Fruit fly (Drosophila melanogaster): Measurements from ENCODE around the gene CG7857.

Gene CG7857

DNA sequence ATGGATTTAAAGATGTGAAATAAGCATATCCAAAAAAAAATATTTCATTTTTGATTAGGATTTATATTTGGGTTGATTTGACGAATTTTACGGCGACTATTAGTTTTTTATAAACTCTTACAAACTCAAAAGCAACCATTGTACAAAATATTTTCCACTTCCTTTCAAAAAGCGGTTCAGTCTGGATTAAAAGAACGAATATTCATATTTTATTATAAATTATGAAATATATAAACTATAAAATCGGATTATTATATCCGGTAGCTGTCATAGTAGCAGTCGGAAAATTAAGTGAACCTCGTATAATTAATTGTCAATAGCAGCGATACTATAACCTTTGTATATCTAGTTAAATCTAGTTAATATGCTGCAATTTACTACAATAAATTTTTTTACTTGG is 9.2 kb downstream of the CG7857 start, which contains the start of gene CG12355:
TSS of gene CG12355 (minus strand) at position 101 of the 400 bp plus-strand sequence.
- TF ChIP-seq CG7372 (GFP tag; IDR thresholded peaks at IDR 0.05) (no peak), schlank (tag; optimal IDR thresholded peaks at IDR 0.05) (no peak), CG17802 (tag; optimal IDR thresholded peaks at IDR 0.05) (no peak), psq (GFP tag; optimal IDR thresholded peaks at IDR 0.05) (no peak), YL-1 (GFP tag; optimal IDR thresholded peaks at IDR 0.05) (no peak), oc (tag; optimal IDR thresholded peaks at IDR 0.05) (no peak)

DNA sequence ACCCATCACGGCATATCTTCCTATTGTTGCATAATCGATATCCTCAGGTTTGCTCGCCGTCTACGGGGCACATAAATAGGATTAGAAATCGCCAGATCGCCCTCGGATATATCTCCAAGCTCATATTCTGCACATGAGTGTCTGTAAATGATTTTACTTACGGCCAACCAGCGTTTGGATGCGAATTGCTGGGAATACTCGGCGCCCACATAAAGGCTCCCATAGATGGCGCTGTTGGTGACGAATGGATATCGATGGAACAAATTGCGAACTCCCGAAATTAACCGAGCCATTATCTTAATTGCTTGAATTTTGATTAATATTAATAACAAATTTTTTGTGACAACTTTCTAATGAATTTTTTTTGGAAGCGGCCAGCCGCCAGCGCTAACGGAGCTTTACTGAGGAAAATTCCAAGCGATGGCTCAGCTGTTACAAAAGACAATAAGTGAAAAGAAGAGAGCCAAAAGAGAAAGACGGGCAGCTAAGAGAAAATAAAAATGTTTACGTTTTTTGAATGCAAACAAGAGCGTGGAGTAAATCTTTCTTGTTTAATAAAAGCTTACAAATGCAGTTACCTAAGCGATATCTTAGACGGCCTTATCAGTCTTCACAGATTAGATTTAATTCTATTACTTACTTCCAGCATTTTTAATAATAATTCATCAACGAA is 10.0 kb downstream of the CG7857 start:
- peak; percentile 56 to 65 for TF ChIP-seq Trl (optimal IDR thresholded peaks at IDR 0.05)
- TF ChIP-seq Trl (GFP tag; optimal IDR thresholded peaks at IDR 0.05) = no peak
- peak; percentile 86 for TF ChIP-seq CG3163 (GFP tag; optimal IDR thresholded peaks at IDR 0.05)
- TF ChIP-seq Asciz (GFP tag; optimal IDR thresholded peaks at IDR 0.05) = peak; percentile 51
- TF ChIP-seq CG2678 (tag; optimal IDR thresholded peaks at IDR 0.05) = peak; percentile 20
- peak; percentile 49 for TF ChIP-seq sd (tag; optimal IDR thresholded peaks at IDR 0.05)
- no peak for TF ChIP-seq Jarid2 (GFP tag; optimal IDR thresholded peaks at IDR 0.05)
- peak; percentile 21 for TF ChIP-seq exex (tag; optimal IDR thresholded peaks at IDR 0.05)
- no peak for TF ChIP-seq HmgD (GFP tag; optimal IDR thresholded peaks at IDR 0.05)
- peak; percentile 3 for TF ChIP-seq kah (GFP tag; optimal IDR thresholded peaks at IDR 0.05)
- peak; percentile 1 for TF ChIP-seq CG4707 (GFP tag; optimal IDR thresholded peaks at IDR 0.05)
- TF ChIP-seq CG15601 (tag; optimal IDR thresholded peaks at IDR 0.05) = peak; percentile 20
- peak; percentile 88 for TF ChIP-seq CTCF (GFP tag; optimal IDR thresholded peaks at IDR 0.05)
- TF ChIP-seq tap (tag; optimal IDR thresholded peaks at IDR 0.05) = no peak
- TF ChIP-seq ato (GFP tag; IDR thresholded peaks at IDR 0.05; ENCODE audit: partially characterized antibody) = 0 out of 2 replicates have a peak, but pooled peaks have one; percentile 35
- no peak for TF ChIP-seq pfk (GFP tag; optimal IDR thresholded peaks at IDR 0.05)
- TF ChIP-seq sug (tag; optimal IDR thresholded peaks at IDR 0.05) = peak; percentile 1
- TF ChIP-seq ara (GFP tag; IDR thresholded peaks at IDR 0.05) = peak; percentile 47; the same call in 1 of the 2 replicates
- peak; percentile 7 for TF ChIP-seq nerfin-1 (tag; optimal IDR thresholded peaks at IDR 0.05)
- peak; percentile 35 for TF ChIP-seq ATbp (GFP tag; optimal IDR thresholded peaks at IDR 0.05)
- no peak for TF ChIP-seq Gug (GFP tag; IDR thresholded peaks at IDR 0.05)
- TF ChIP-seq CG17361 (GFP tag; IDR thresholded peaks at IDR 0.05) = 0 out of 3 replicates have a peak, but pooled peaks have one; percentile 8
- peak; percentile 38 for TF ChIP-seq sqz (GFP tag; optimal IDR thresholded peaks at IDR 0.05)
- TF ChIP-seq Pdp1 (GFP tag; optimal IDR thresholded peaks at IDR 0.05) = peak in 1 of 2 experiments; percentile 51
- TF ChIP-seq Lim3 (GFP tag; IDR thresholded peaks at IDR 0.05) = no peak
- TF ChIP-seq vvl (GFP tag; IDR thresholded peaks at IDR 0.05) = 0 out of 2 replicates have a peak, but pooled peaks have one; percentile 0
- 0 out of 3 replicates have a peak, but pooled peaks have one; percentile 35 for TF ChIP-seq Dbx (GFP tag; IDR thresholded peaks at IDR 0.05)
- TF ChIP-seq CG1024 (GFP tag; IDR thresholded peaks at IDR 0.05) = 0 out of 2 replicates have a peak, but pooled peaks have one; percentile 7
- TF ChIP-seq lab (GFP tag; optimal IDR thresholded peaks at IDR 0.05) = peak; percentile 25
- no peak for TF ChIP-seq Ada2b (GFP tag; IDR thresholded peaks at IDR 0.05)
- no peak for TF ChIP-seq CG12769 (tag; optimal IDR thresholded peaks at IDR 0.05)
- TF ChIP-seq CG10431 (GFP tag; optimal IDR thresholded peaks at IDR 0.05) = peak; percentile 11
